Fruit fly (Drosophila melanogaster): ENCODE data around the gene ND-13B.

The ND-13B gene

dm6 chr3L:10682725-10683367 is 11.1 kb downstream of the ND-13B start (continued):
- TF ChIP-seq CG12104 (GFP tag; optimal IDR thresholded peaks at IDR 0.05) (peak; percentile 99), CG2120 (GFP tag; optimal IDR thresholded peaks at IDR 0.05) (peak; percentile 95), CG14965 (GFP tag; optimal IDR thresholded peaks at IDR 0.05; ENCODE audit: borderline replicate concordance) (no peak), CG1603 (tag; optimal IDR thresholded peaks at IDR 0.05) (peak; percentile 55), Fer2 (tag; optimal IDR thresholded peaks at IDR 0.05) (peak; percentile 95), CG6813 (GFP tag; optimal IDR thresholded peaks at IDR 0.05) (peak; percentile 97), ap (GFP tag; IDR thresholded peaks at IDR 0.05) (peak; percentile 94), sqz (GFP tag; optimal IDR thresholded peaks at IDR 0.05) (peak; percentile 97), Dbx (GFP tag; IDR thresholded peaks at IDR 0.05) (peak; percentile 97), Lim3 (GFP tag; IDR thresholded peaks at IDR 0.05) (peak; percentile 93; the same call in 1 of the 2 replicates), CG17328 (GFP tag; IDR thresholded peaks at IDR 0.05) (peak; percentile 93), gcm2 (GFP tag; optimal IDR thresholded peaks at IDR 0.05) (peak; percentile 91), CG10959 (GFP tag; IDR thresholded peaks at IDR 0.05) (peak; percentile 86), org-1 (GFP tag; optimal IDR thresholded peaks at IDR 0.05) (peak; percentile 98), ac (GFP tag; optimal IDR thresholded peaks at IDR 0.05) (peak; percentile 83), Rfx (GFP tag; IDR thresholded peaks at IDR 0.05) (peak; percentile 97), trem (tag; optimal IDR thresholded peaks at IDR 0.05) (peak; percentile 92), dm (GFP tag; optimal IDR thresholded peaks at IDR 0.05) (peak; percentile 69), slou (GFP tag; optimal IDR thresholded peaks at IDR 0.05) (peak; percentile 93), Camta (GFP tag; optimal IDR thresholded peaks at IDR 0.05) (peak; percentile 80), E2f2 (GFP tag; IDR thresholded peaks at IDR 0.05) (peak; percentile 87), maf-S (GFP tag; optimal IDR thresholded peaks at IDR 0.05) (peak; percentile 82), Mrtf (GFP tag; IDR thresholded peaks at IDR 0.05) (peak; percentile 94), CG10431 (GFP tag; optimal IDR thresholded peaks at IDR 0.05) (peak; percentile 95), unpg (GFP tag; optimal IDR thresholded peaks at IDR 0.05) (peak; percentile 96), dati (GFP tag; IDR thresholded peaks at IDR 0.05) (peak; percentile 86), kay (GFP tag; optimal IDR thresholded peaks at IDR 0.05) (peak; percentile 92), pnt (GFP tag; optimal IDR thresholded peaks at IDR 0.05) (peak; percentile 48), CG7786 (GFP tag; optimal IDR thresholded peaks at IDR 0.05) (peak; percentile 84), CG32772 (GFP tag; IDR thresholded peaks at IDR 0.05) (peak; percentile 96), Hsf (GFP tag; optimal IDR thresholded peaks at IDR 0.05) (peak; percentile 93), pb (GFP tag; optimal IDR thresholded peaks at IDR 0.05) (peak; percentile 66), Kr (GFP tag; optimal IDR thresholded peaks at IDR 0.05) (peak; percentile 67), Adf1 (GFP tag; IDR thresholded peaks at IDR 0.05) (peak; percentile 85), HHEX (GFP tag; optimal IDR thresholded peaks at IDR 0.05) (peak; percentile 98), da (GFP tag; optimal IDR thresholded peaks at IDR 0.05) (peak; percentile 77), CG30431 (GFP tag; optimal IDR thresholded peaks at IDR 0.05) (peak; percentile 95), Dip2 (GFP tag; IDR thresholded peaks at IDR 0.05) (no peak; the same call in 1 of the 2 replicates), lab (GFP tag; optimal IDR thresholded peaks at IDR 0.05) (peak; percentile 99), Doc2 (GFP tag; IDR thresholded peaks at IDR 0.05) (no peak; the same call in none of the 2 replicates), Bgb (GFP tag; IDR thresholded peaks at IDR 0.05; ENCODE audit: partially characterized antibody) (no peak), mld (GFP tag; IDR thresholded peaks at IDR 0.05; ENCODE audit: partially characterized antibody) (no peak), Hmr (GFP tag; optimal IDR thresholded peaks at IDR 0.05) (peak; percentile 99), CG18476 (GFP tag; optimal IDR thresholded peaks at IDR 0.05) (peak; percentile 96), Atf3 (GFP tag; optimal IDR thresholded peaks at IDR 0.05) (peak; percentile 77), wek (GFP tag; optimal IDR thresholded peaks at IDR 0.05) (peak; percentile 66), CG15479 (GFP tag; optimal IDR thresholded peaks at IDR 0.05) (peak; percentile 98), Antp (GFP tag; optimal IDR thresholded peaks at IDR 0.05) (peak; percentile 81), Nf-YC (tag; optimal IDR thresholded peaks at IDR 0.05) (peak; percentile 93), tgo (GFP tag; IDR thresholded peaks at IDR 0.05) (peak; percentile 97)
